Worm (Caenorhabditis elegans): ENCODE measurements around the gene F46F5.8.

ce11 chrII:845618-846017 is 24.2 kb upstream of the F46F5.8 start, which contains the start of gene F28A10.7:
- TF ChIP-seq nhr-77 (tag; optimal IDR thresholded peaks at IDR 0.05) (no peak), fos-1 (tag; optimal IDR thresholded peaks at IDR 0.05) (no peak), aly-2 (tag; optimal IDR thresholded peaks at IDR 0.05) (no peak), nhr-11 (tag; optimal IDR thresholded peaks at IDR 0.05) (no peak), ztf-11 (tag; optimal IDR thresholded peaks at IDR 0.05) (no peak)

All from whole organism, L2 larva.